Worm (Caenorhabditis elegans): Measurements from ENCODE around the gene T03G6.3.

T03G6.3 gene

ce11 chrX:2615626-2616025 is at the start of gene T03G6.3:
Gene T03G6.3, minus strand, starts transcription at chrX:2615726.
- TF ChIP-seq dao-5 (tag; optimal IDR thresholded peaks at IDR 0.05) (no peak), W03F9.2 (tag; optimal IDR thresholded peaks at IDR 0.05) (no peak)

- no peak for TF ChIP-seq W03F9.2 (tag; optimal IDR thresholded peaks at IDR 0.05)
- TF ChIP-seq dao-5 (tag; optimal IDR thresholded peaks at IDR 0.05): no peak
- TF ChIP-seq him-1 (tag; optimal IDR thresholded peaks at IDR 0.05): no peak
Observed at ce11 chrX:2664273-2664672, 48.7 kb upstream of the T03G6.3 start, which contains the start of gene F54G2.1. Gene F54G2.1, minus strand, starts transcription at chrX:2664373.

- TF ChIP-seq W03F9.2 (tag; optimal IDR thresholded peaks at IDR 0.05) (no peak), dao-5 (tag; optimal IDR thresholded peaks at IDR 0.05) (no peak), him-1 (tag; optimal IDR thresholded peaks at IDR 0.05) (no peak)
Observed at ce11 chrX:2663798-2664197, 48.3 kb upstream of the T03G6.3 start.

- no peak for TF ChIP-seq him-1 (tag; optimal IDR thresholded peaks at IDR 0.05)
- no peak for TF ChIP-seq dao-5 (tag; optimal IDR thresholded peaks at IDR 0.05)
- TF ChIP-seq W03F9.2 (tag; optimal IDR thresholded peaks at IDR 0.05): no peak
Observed at ce11 chrX:2654334-2654733, 38.8 kb upstream of the T03G6.3 start.

- TF ChIP-seq dao-5 (tag; optimal IDR thresholded peaks at IDR 0.05) (no peak), W03F9.2 (tag; optimal IDR thresholded peaks at IDR 0.05) (no peak), him-1 (tag; optimal IDR thresholded peaks at IDR 0.05) (no peak)
Observed at ce11 chrX:2641094-2641493, 25.6 kb upstream of the T03G6.3 start.

- TF ChIP-seq him-1 (tag; optimal IDR thresholded peaks at IDR 0.05) (no peak), W03F9.2 (tag; optimal IDR thresholded peaks at IDR 0.05) (no peak), dao-5 (tag; optimal IDR thresholded peaks at IDR 0.05) (no peak)
Observed at ce11 chrX:2640556-2640955, 25.0 kb upstream of the T03G6.3 start.

ce11 chrX:2632869-2633268 is 17.3 kb upstream of the T03G6.3 start:
- TF ChIP-seq W03F9.2 (tag; optimal IDR thresholded peaks at IDR 0.05) (no peak), him-1 (tag; optimal IDR thresholded peaks at IDR 0.05) (no peak), dao-5 (tag; optimal IDR thresholded peaks at IDR 0.05) (no peak)

- TF ChIP-seq dao-5 (tag; optimal IDR thresholded peaks at IDR 0.05) (no peak), W03F9.2 (tag; optimal IDR thresholded peaks at IDR 0.05) (no peak), him-1 (tag; optimal IDR thresholded peaks at IDR 0.05) (no peak)
Observed at ce11 chrX:2626153-2626552, 10.6 kb upstream of the T03G6.3 start.

ce11 chrX:2620280-2620679 is 4.8 kb upstream of the T03G6.3 start:
- TF ChIP-seq dao-5 (tag; optimal IDR thresholded peaks at IDR 0.05) (no peak), W03F9.2 (tag; optimal IDR thresholded peaks at IDR 0.05) (no peak), him-1 (tag; optimal IDR thresholded peaks at IDR 0.05) (no peak)

ce11 chrX:2614158-2614557 is 1.4 kb downstream of the T03G6.3 start:
- TF ChIP-seq him-1 (tag; optimal IDR thresholded peaks at IDR 0.05) (no peak), dao-5 (tag; optimal IDR thresholded peaks at IDR 0.05) (no peak), W03F9.2 (tag; optimal IDR thresholded peaks at IDR 0.05) (no peak)

ce11 chrX:2613077-2613476 is 2.4 kb downstream of the T03G6.3 start:
- TF ChIP-seq dao-5 (tag; optimal IDR thresholded peaks at IDR 0.05): peak; percentile 84
- TF ChIP-seq W03F9.2 (tag; optimal IDR thresholded peaks at IDR 0.05): peak; percentile 45
- peak; percentile 56 for TF ChIP-seq him-1 (tag; optimal IDR thresholded peaks at IDR 0.05)

- TF ChIP-seq him-1 (tag; optimal IDR thresholded peaks at IDR 0.05): no peak
- TF ChIP-seq W03F9.2 (tag; optimal IDR thresholded peaks at IDR 0.05): no peak
- no peak for TF ChIP-seq dao-5 (tag; optimal IDR thresholded peaks at IDR 0.05)
Observed at ce11 chrX:2607522-2608278, 7.8 kb downstream of the T03G6.3 start, which contains the start of gene T03G6.1. Gene T03G6.1, plus strand, starts transcription at chrX:2608228.

- TF ChIP-seq W03F9.2 (tag; optimal IDR thresholded peaks at IDR 0.05) (no peak), him-1 (tag; optimal IDR thresholded peaks at IDR 0.05) (peak; percentile 62), dao-5 (tag; optimal IDR thresholded peaks at IDR 0.05) (no peak)
Observed at ce11 chrX:2604358-2605016, 11.0 kb downstream of the T03G6.3 start.

ce11 chrX:2601025-2601705 is 14.4 kb downstream of the T03G6.3 start:
- no peak for TF ChIP-seq dao-5 (tag; optimal IDR thresholded peaks at IDR 0.05)
- TF ChIP-seq him-1 (tag; optimal IDR thresholded peaks at IDR 0.05): no peak
- no peak for TF ChIP-seq W03F9.2 (tag; optimal IDR thresholded peaks at IDR 0.05)
